Worm (Caenorhabditis elegans): ENCODE results near the gene nrx-1.

nrx-1 gene

DNA sequence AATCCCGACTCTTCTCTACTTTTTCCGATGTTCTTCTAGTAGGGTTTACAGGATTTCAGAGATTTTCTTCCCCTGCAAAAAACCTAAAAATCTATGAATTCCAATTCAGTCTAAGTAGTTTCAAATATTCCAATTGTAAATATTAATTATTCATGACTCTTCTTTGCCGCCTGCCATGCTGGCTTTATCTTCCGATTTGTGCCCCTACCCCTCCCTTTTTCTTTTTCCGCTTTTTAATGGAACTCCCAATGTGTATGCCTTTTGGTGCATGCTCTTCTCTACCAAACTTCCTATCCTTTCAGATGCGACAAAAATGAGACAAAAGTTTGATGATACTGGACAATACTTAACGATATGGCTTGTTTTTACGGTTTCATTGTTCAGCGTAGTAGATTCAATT is at the start of gene nrx-1:
TSS of gene nrx-1 (plus strand) at position 301 of the 400 bp plus-strand sequence.
- TF ChIP-seq nhr-20 (tag; optimal IDR thresholded peaks at IDR 0.05): no peak
- TF ChIP-seq ces-1 (GFP tag; optimal IDR thresholded peaks at IDR 0.05): no peak
- no peak for TF ChIP-seq pqm-1 (tag; optimal IDR thresholded peaks at IDR 0.05)
- no peak for TF ChIP-seq vab-15 (tag; optimal IDR thresholded peaks at IDR 0.05)
- no peak for TF ChIP-seq aly-2 (tag; optimal IDR thresholded peaks at IDR 0.05)
- TF ChIP-seq nhr-11 (tag; optimal IDR thresholded peaks at IDR 0.05): no peak
- TF ChIP-seq ztf-11 (tag; optimal IDR thresholded peaks at IDR 0.05): no peak
- TF ChIP-seq nhr-85 (tag): no peak
- TF ChIP-seq elt-3 (tag; optimal IDR thresholded peaks at IDR 0.05): no peak
- TF ChIP-seq hlh-4 (tag; optimal IDR thresholded peaks at IDR 0.05): no peak
- TF ChIP-seq lir-3 (tag; optimal IDR thresholded peaks at IDR 0.05; ENCODE audit: poor library complexity): no peak
- no peak for TF ChIP-seq nhr-237 (tag; optimal IDR thresholded peaks at IDR 0.05)
- no peak for TF ChIP-seq lin-35 (GFP tag; optimal IDR thresholded peaks at IDR 0.05)
- no peak for TF ChIP-seq nhr-12 (tag; optimal IDR thresholded peaks at IDR 0.05)

DNA sequence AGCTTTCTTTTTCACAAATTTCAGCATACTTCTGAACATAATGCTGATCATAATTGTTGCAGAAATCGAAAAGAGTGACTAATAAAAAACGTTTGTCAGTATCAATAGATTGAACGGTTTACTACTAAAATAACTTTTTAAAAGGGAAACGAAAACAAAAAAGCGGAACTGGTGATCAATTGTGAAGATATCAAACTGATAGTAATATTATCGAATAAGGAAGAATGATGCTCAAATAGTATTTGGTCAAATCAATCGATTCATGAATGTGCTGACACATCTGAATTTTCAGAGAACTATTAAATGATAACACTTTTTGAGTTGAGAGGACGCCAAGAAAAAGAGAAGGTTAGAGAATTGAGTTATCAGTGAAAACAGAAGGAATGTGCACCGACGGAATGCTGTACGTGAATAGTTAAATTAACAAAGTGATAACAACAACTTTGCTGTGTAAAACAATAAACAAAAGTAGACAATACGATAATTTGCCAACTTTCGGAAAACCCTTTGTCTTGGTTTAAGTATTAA is 48.2 kb upstream of the nrx-1 start, which contains the start of gene D1054.5:
TSS of gene D1054.5 (minus strand) at position 51 of the 528 bp plus-strand sequence.
- TF ChIP-seq jun-1 (tag; optimal IDR thresholded peaks at IDR 0.05) (peak; percentile 30), elt-2 (tag; optimal IDR thresholded peaks at IDR 0.05) (peak; percentile 94), grh-1 (GFP tag; IDR thresholded peaks at IDR 0.05) (no peak), aly-2 (tag; optimal IDR thresholded peaks at IDR 0.05) (no peak), mep-1 (tag; optimal IDR thresholded peaks at IDR 0.05) (no peak), pax-3 (tag; optimal IDR thresholded peaks at IDR 0.05) (no peak)

DNA sequence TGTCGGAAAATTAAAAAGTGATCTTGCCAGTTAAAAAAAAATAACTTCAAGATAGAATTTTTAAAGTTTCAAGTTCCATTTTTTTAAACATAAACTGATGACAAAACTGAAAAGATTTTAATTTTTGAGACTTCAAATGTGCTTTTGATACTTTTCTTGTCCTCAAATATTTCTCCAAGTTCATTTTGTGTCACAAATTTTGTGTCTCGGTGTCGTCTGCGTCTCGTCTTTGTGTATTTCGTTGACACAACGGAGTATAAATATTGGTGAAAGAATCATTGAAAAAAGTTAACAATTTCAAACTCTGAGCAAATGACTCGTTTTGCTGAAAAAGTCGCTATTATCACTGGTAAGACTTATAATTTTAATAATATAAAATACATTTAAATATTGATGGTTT is 40.8 kb upstream of the nrx-1 start, which contains the start of gene D1054.8:
TSS of gene D1054.8 (plus strand) at position 301 of the 400 bp plus-strand sequence.
- TF ChIP-seq isw-1 (GFP tag; IDR thresholded peaks at IDR 0.05) (no peak), nhr-85 (tag) (no peak), nhr-19 (GFP tag; conservative IDR thresholded peaks at IDR 0.05) (no peak), lin-13 (GFP tag; optimal IDR thresholded peaks at IDR 0.05) (no peak), vab-15 (tag; optimal IDR thresholded peaks at IDR 0.05) (no peak), ztf-11 (tag; optimal IDR thresholded peaks at IDR 0.05) (no peak), sptf-1 (tag; optimal IDR thresholded peaks at IDR 0.05) (no peak), efl-1 (optimal IDR thresholded peaks at IDR 0.05) (no peak), efl-1 (GFP tag; optimal IDR thresholded peaks at IDR 0.05 in 1 of 2) (no peak), pag-3 (tag; optimal IDR thresholded peaks at IDR 0.05; ENCODE audit: borderline replicate concordance, insufficient read depth) (no peak), egl-13 (tag; optimal IDR thresholded peaks at IDR 0.05) (no peak), ets-5 (GFP tag; IDR thresholded peaks at IDR 0.05) (no peak)

DNA sequence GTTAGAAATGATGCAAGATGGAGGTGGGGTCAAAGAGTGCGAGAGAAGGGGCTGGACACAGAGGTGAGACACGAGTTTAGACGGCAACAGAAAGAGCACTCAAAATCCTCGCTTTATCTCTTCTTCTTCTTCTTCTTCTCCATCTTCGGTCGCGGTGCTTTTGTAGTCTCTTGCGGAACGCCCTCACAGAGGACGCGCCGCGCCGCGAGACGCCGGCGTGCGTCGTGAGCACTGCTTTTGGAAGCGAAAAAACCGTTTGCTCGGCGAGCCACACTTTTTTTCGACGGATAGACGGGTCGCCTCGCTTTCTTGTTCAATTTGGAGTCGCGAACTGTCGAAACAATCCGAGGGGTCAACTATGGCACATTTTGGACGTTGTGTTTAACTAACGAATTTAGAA is 33.9 kb upstream of the nrx-1 start, which contains the start of gene D1054.9:
TSS of gene D1054.9 (minus strand) at position 137 of the 400 bp plus-strand sequence.
- TF ChIP-seq C16A3.4 (tag; optimal IDR thresholded peaks at IDR 0.05): no peak
- no peak for TF ChIP-seq xbp-1 (tag; optimal IDR thresholded peaks at IDR 0.05)
- no peak for TF ChIP-seq unc-130 (tag; optimal IDR thresholded peaks at IDR 0.05)
- no peak for TF ChIP-seq F16B12.6 (tag; optimal IDR thresholded peaks at IDR 0.05)
- TF ChIP-seq nhr-19 (GFP tag; conservative IDR thresholded peaks at IDR 0.05): no peak
- TF ChIP-seq grh-1 (GFP tag; IDR thresholded peaks at IDR 0.05): no peak
- no peak for TF ChIP-seq sup-37 (GFP tag; optimal IDR thresholded peaks at IDR 0.05)
- TF ChIP-seq efl-1 (optimal IDR thresholded peaks at IDR 0.05): no peak
- no peak for TF ChIP-seq efl-1 (GFP tag; optimal IDR thresholded peaks at IDR 0.05 in 1 of 2)
- no peak for TF ChIP-seq nhr-20 (tag; optimal IDR thresholded peaks at IDR 0.05)
- TF ChIP-seq nhr-12 (tag; optimal IDR thresholded peaks at IDR 0.05): no peak
- TF ChIP-seq ceh-63 (GFP tag; optimal IDR thresholded peaks at IDR 0.05): no peak
- TF ChIP-seq dpl-1 (GFP tag; optimal IDR thresholded peaks at IDR 0.05): no peak
- TF ChIP-seq tbx-2 (tag; optimal IDR thresholded peaks at IDR 0.05): no peak
- TF ChIP-seq Y116A8C.19 (tag; optimal IDR thresholded peaks at IDR 0.05; ENCODE audit: borderline replicate concordance): no peak
- no peak for TF ChIP-seq unc-86 (tag; optimal IDR thresholded peaks at IDR 0.05)
